Worm (Caenorhabditis elegans) whole organism, L1 larva: ENCODE data around the gene H40L08.1.
A peak's percentile ranks its signal among the peaks of the same experiment; 100 is the strongest.

ENCODE experiments used
- C04F5.9 ChIP-seq: sonication (generic microtip); optimal IDR thresholded peaks from 2 replicates; lab custom pipeline; 2016; ENCODE audit warnings: missing genetic modification characterization, missing compliant biosample characterization
- Y116A8C.19 ChIP-seq: sonication (generic microtip); optimal IDR thresholded peaks from 2 replicates; lab custom pipeline; 2016; ENCODE audit warnings: missing compliant biosample characterization, missing genetic modification characterization, borderline replicate concordance
- aha-1 ChIP-seq: fragments of 150-350 bp; optimal IDR thresholded peaks from 2 replicates; lab custom pipeline; 2014; ENCODE audit warnings: missing biosample characterization, missing genetic modification characterization
- alr-1 ChIP-seq: fragments of 200-800 bp; sonication (Bioruptor generic); optimal IDR thresholded peaks from 2 replicates; lab custom pipeline; 2018; ENCODE audit warnings: borderline replicate concordance, mild to moderate bottlenecking, missing genetic modification characterization, missing compliant biosample characterization
- ceh-63 ChIP-seq: fragments of 200-800 bp; sonication (Bioruptor generic); optimal IDR thresholded peaks from 2 replicates; lab custom pipeline; 2018; ENCODE audit warnings: mild to moderate bottlenecking, missing genetic modification characterization, missing compliant biosample characterization
- ceh-8 ChIP-seq: fragments of 200-800 bp; sonication (Bioruptor generic); optimal IDR thresholded peaks from 2 replicates; lab custom pipeline; 2018; ENCODE audit warnings: mild to moderate bottlenecking, missing genetic modification characterization, moderate library complexity, missing compliant biosample characterization
- ceh-82 ChIP-seq, 3 experiments: fragments of 150-350 bp in 1 of 3; sonication (generic microtip) in 2 of 3; optimal IDR thresholded peaks; 2 replicates each; lab custom pipeline; 2014 to 2017; ENCODE audit warnings: missing biosample characterization in 3 of 3, missing genetic modification characterization in 3 of 3
- ceh-90 ChIP-seq: sonication (generic microtip); optimal IDR thresholded peaks from 2 replicates; lab custom pipeline; 2016; ENCODE audit warnings: missing genetic modification characterization, missing compliant biosample characterization
- dsc-1 ChIP-seq: sonication (generic microtip); optimal IDR thresholded peaks from 2 replicates; lab custom pipeline; 2016; ENCODE audit warnings: mild to moderate bottlenecking, missing genetic modification characterization, missing compliant biosample characterization
- efl-1 ChIP-seq, 4 experiments: fragments of 150-350 bp; optimal IDR thresholded peaks in 3 of 4; peaks in 1 of 4; 1 replicate in 1 of 4; 2 replicates in 3 of 4; lab custom pipeline; 2014; ENCODE audit warnings: missing biosample characterization in 2 of 4, missing genetic modification characterization in 2 of 4, missing genetic modification reagents in 2 of 4
- egl-13 ChIP-seq: sonication (generic microtip); optimal IDR thresholded peaks from 2 replicates; lab custom pipeline; 2016; ENCODE audit warnings: missing genotype, missing genetic modification reagents, missing genetic modification characterization, missing compliant biosample characterization
- elt-2 ChIP-seq: sonication (generic microtip); optimal IDR thresholded peaks from 2 replicates; lab custom pipeline; 2016; ENCODE audit warnings: missing genetic modification characterization, mild to moderate bottlenecking, inconsistent platforms, missing compliant biosample characterization, missing genetic modification reagents
- ets-5 ChIP-seq: fragments of 200-800 bp; sonication (Bioruptor generic); IDR thresholded peaks from 2 replicates; pipeline ENCODE4 v1.3.6; 2022; ENCODE audit warnings: missing genetic modification characterization, missing compliant biosample characterization
- fkh-4 ChIP-seq: sonication (generic microtip); optimal IDR thresholded peaks from 2 replicates; lab custom pipeline; 2016; ENCODE audit warnings: missing compliant biosample characterization, missing genetic modification characterization, borderline replicate concordance
- isw-1 ChIP-seq: fragments of 200-800 bp; sonication (Bioruptor generic); IDR thresholded peaks from 2 replicates; pipeline ENCODE4 v1.3.6; 2022; ENCODE audit warnings: missing genetic modification characterization, missing compliant biosample characterization
- lin-14 ChIP-seq: fragments of 200-800 bp; sonication (Bioruptor generic); optimal IDR thresholded peaks from 2 replicates; lab custom pipeline; 2018; ENCODE audit warnings: mild to moderate bottlenecking, missing genetic modification characterization, moderate library complexity, missing compliant biosample characterization
- lin-15B ChIP-seq: fragments of 150-350 bp; sonication (generic microtip); optimal IDR thresholded peaks from 3 replicates; lab custom pipeline; 2014; ENCODE audit warnings: missing biosample characterization, missing genetic modification characterization
- lin-35 ChIP-seq, 2 experiments: fragments of 150-350 bp; optimal IDR thresholded peaks; 2 replicates each; lab custom pipeline; 2014; ENCODE audit warnings: missing biosample characterization in 2 of 2, missing genetic modification characterization in 2 of 2, missing genetic modification reagents in 2 of 2
- mdl-1 ChIP-seq, 2 experiments: fragments of 150-350 bp; optimal IDR thresholded peaks; 2 replicates each; lab custom pipeline; 2014 to 2017; ENCODE audit warnings: missing biosample characterization in 2 of 2, missing genetic modification characterization in 2 of 2, inconsistent platforms in 1 of 2
- nhr-19 ChIP-seq: fragments of 200-800 bp; sonication (Bioruptor generic); conservative IDR thresholded peaks from 2 replicates; pipeline ENCODE4 v1.3.6; 2022; ENCODE audit warnings: missing genetic modification characterization, missing compliant biosample characterization
- nhr-20 ChIP-seq: sonication (generic microtip); optimal IDR thresholded peaks from 2 replicates; lab custom pipeline; 2016; ENCODE audit warnings: mild to moderate bottlenecking, missing genetic modification characterization, missing compliant biosample characterization
- nhr-77 ChIP-seq: fragments of 150-350 bp; optimal IDR thresholded peaks from 2 replicates; lab custom pipeline; 2014; ENCODE audit warnings: missing biosample characterization, missing genetic modification characterization
- nhr-84 ChIP-seq: sonication (generic microtip); optimal IDR thresholded peaks from 2 replicates; lab custom pipeline; 2017; ENCODE audit warnings: missing biosample characterization, missing genetic modification characterization
- nhr-85 ChIP-seq: sonication (generic microtip); peaks from one replicate; lab custom pipeline; 2016; ENCODE audit warnings: missing genetic modification characterization, inconsistent platforms, missing compliant biosample characterization
- pag-3 ChIP-seq: sonication (generic microtip); optimal IDR thresholded peaks from 2 replicates; lab custom pipeline; 2017; ENCODE audit warnings: missing genetic modification characterization, mild to moderate bottlenecking, missing compliant biosample characterization, antibody characterized with exemption, borderline replicate concordance; ENCODE audit not compliant: insufficient read depth
- pax-3 ChIP-seq: fragments of 200-800 bp; sonication (Bioruptor generic); optimal IDR thresholded peaks from 2 replicates; lab custom pipeline; 2018; ENCODE audit warnings: mild to moderate bottlenecking, missing genetic modification characterization, moderate library complexity, missing compliant biosample characterization
- pqm-1 ChIP-seq: sonication (generic microtip); optimal IDR thresholded peaks from 3 replicates; lab custom pipeline; 2017; ENCODE audit warnings: missing biosample characterization, missing genetic modification characterization
- rnt-1 ChIP-seq: sonication (generic microtip); optimal IDR thresholded peaks from 2 replicates; lab custom pipeline; 2016; ENCODE audit warnings: mild to moderate bottlenecking, missing genetic modification characterization, moderate library complexity, missing compliant biosample characterization
- sox-4 ChIP-seq: sonication (generic microtip); optimal IDR thresholded peaks from 2 replicates; lab custom pipeline; 2016; ENCODE audit warnings: missing genetic modification characterization, missing compliant biosample characterization
- sup-37 ChIP-seq: fragments of 200-800 bp; sonication (Bioruptor generic); optimal IDR thresholded peaks from 2 replicates; lab custom pipeline; 2018; ENCODE audit warnings: mild to moderate bottlenecking, missing genetic modification characterization, missing compliant biosample characterization
- swsn-7 ChIP-seq: sonication (generic microtip); optimal IDR thresholded peaks from 2 replicates; lab custom pipeline; 2016; ENCODE audit warnings: missing genetic modification characterization, missing compliant biosample characterization
- tlp-1 ChIP-seq: fragments of 150-350 bp; optimal IDR thresholded peaks from 2 replicates; lab custom pipeline; 2014; ENCODE audit warnings: missing biosample characterization, missing genetic modification characterization
- unc-30 ChIP-seq: sonication (generic microtip); optimal IDR thresholded peaks from 2 replicates; lab custom pipeline; 2017; ENCODE audit warnings: missing biosample characterization, missing genetic modification characterization
- unc-86 ChIP-seq: sonication (generic microtip); optimal IDR thresholded peaks from 2 replicates; lab custom pipeline; 2016; ENCODE audit warnings: missing genetic modification characterization, missing compliant biosample characterization
- xbp-1 ChIP-seq: sonication (generic microtip); optimal IDR thresholded peaks from 2 replicates; lab custom pipeline; 2016; ENCODE audit warnings: missing genetic modification characterization, missing compliant biosample characterization
- zag-1 ChIP-seq: fragments of 150-350 bp; optimal IDR thresholded peaks from 2 replicates; lab custom pipeline; 2014; ENCODE audit warnings: missing biosample characterization, missing genetic modification characterization
- zip-4 ChIP-seq: fragments of 200-800 bp; sonication (Bioruptor generic); optimal IDR thresholded peaks from 2 replicates; lab custom pipeline; 2018; ENCODE audit warnings: mild to moderate bottlenecking, missing genetic modification characterization, moderate library complexity, missing compliant biosample characterization

Gene H40L08.1

ce11 chrX:15100369-15100963 is 16.6 kb upstream of the H40L08.1 start, which contains the start of gene dhhc-1 (continued):
- no peak for TF ChIP-seq ceh-8 (GFP tag; lab: Kevin White, UChicago)
- no peak for TF ChIP-seq nhr-20
- no peak for TF ChIP-seq sup-37 (GFP tag; lab: Kevin White, UChicago)
- peak; percentile 63 for TF ChIP-seq pag-3 (tag; lab: Kevin White, UChicago)
- peak; percentile 28 for TF ChIP-seq rnt-1 (tag; lab: Kevin White, UChicago)
- no peak for TF ChIP-seq Y116A8C.19 (tag; lab: Kevin White, UChicago)
- no peak for TF ChIP-seq ceh-63 (GFP tag; lab: Kevin White, UChicago)
- no peak for TF ChIP-seq nhr-77
- TF ChIP-seq nhr-85 (tag; lab: Kevin White, UChicago) = no peak
- TF ChIP-seq nhr-19 (GFP tag; lab: Robert Waterston, UW) = peak; percentile 35; the same call in 1 of the 2 replicates
- peak in 1 of 2 experiments; percentile 24 for TF ChIP-seq mdl-1 (tag; optimal IDR thresholded peaks at IDR 0.05; lab: Kevin White, UChicago)
- no peak for TF ChIP-seq fkh-4 (tag; lab: Kevin White, UChicago)
- TF ChIP-seq C04F5.9 = no peak
- TF ChIP-seq sox-4 (tag; lab: Kevin White, UChicago) = no peak
- no peak for TF ChIP-seq lin-15B (tag; lab: Kevin White, UChicago)
- TF ChIP-seq lin-14 (GFP tag; lab: Kevin White, UChicago) = peak; percentile 84
- TF ChIP-seq elt-2 (tag; lab: Kevin White, UChicago) = no peak
- no peak for TF ChIP-seq ets-5 (GFP tag; lab: Robert Waterston, UW)
- no peak; the same call in 1 of the 2 replicates for TF ChIP-seq isw-1
- TF ChIP-seq egl-13 (tag; lab: Kevin White, UChicago) = no peak
- no peak for TF ChIP-seq aha-1 (tag; lab: Kevin White, UChicago)
- no peak for TF ChIP-seq unc-86 (tag; lab: Kevin White, UChicago)
- no peak for TF ChIP-seq nhr-84 (tag; lab: Kevin White, UChicago)
- TF ChIP-seq dsc-1 (tag; lab: Kevin White, UChicago) = no peak
- TF ChIP-seq unc-30 (tag; lab: Kevin White, UChicago) = no peak
- no peak for TF ChIP-seq pax-3 (tag; lab: Kevin White, UChicago)
- TF ChIP-seq zip-4 (GFP tag; lab: Kevin White, UChicago) = no peak
- peak; percentile 24 for TF ChIP-seq xbp-1 (tag; lab: Kevin White, UChicago)
- no peak for TF ChIP-seq ceh-90 (tag; lab: Kevin White, UChicago)
- peak in 1 of 2 experiments; percentile 30 for TF ChIP-seq efl-1 (optimal IDR thresholded peaks at IDR 0.05; lab: Kevin White, UChicago)
- TF ChIP-seq efl-1 (GFP tag; optimal IDR thresholded peaks at IDR 0.05 in 1 of 2; lab: Kevin White, UChicago) = no peak

ce11 chrX:15097763-15098162 is 13.9 kb upstream of the H40L08.1 start, which contains the start of gene F09B12.3:
Gene F09B12.3, minus strand, starts transcription at chrX:15097954.
- TF ChIP-seq elt-2 (tag; lab: Kevin White, UChicago) = peak; percentile 77
- no peak for TF ChIP-seq swsn-7
- TF ChIP-seq ceh-82 (tag; optimal IDR thresholded peaks at IDR 0.05; lab: Kevin White, UChicago) = no peak
- no peak for TF ChIP-seq alr-1 (tag; lab: Kevin White, UChicago)
- peak; percentile 33 for TF ChIP-seq tlp-1 (tag; lab: Kevin White, UChicago)
- peak; percentile 55 for TF ChIP-seq pqm-1
- no peak for TF ChIP-seq zag-1 (tag; lab: Kevin White, UChicago)

ce11 chrX:15096277-15096676 is 12.4 kb upstream of the H40L08.1 start:
- TF ChIP-seq lin-35 (GFP tag; optimal IDR thresholded peaks at IDR 0.05; lab: Kevin White, UChicago) (no peak), nhr-20 (no peak), nhr-77 (no peak), ceh-82 (tag; optimal IDR thresholded peaks at IDR 0.05; lab: Kevin White, UChicago) (no peak)
